Worm (Caenorhabditis elegans): ENCODE data around the gene dhps-1.

DNA sequence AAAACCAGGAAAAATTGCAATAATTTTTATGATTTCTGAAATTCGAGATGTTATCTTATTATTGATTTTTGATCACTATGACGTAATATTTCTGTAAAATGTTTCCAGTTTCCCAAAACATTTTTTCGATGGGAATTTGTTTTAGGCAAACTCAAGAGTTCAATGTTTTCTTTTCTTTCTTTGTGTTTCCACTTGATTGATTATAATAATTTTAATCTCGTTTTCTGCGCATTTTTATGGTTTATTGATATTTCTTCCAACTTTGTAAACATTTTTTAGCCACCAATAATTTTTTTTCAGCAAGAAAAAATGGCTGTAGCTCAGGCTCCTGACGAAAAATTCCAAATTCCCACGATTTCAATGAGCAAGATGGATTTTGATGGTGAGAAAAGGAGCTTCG lies 38.6 kb upstream of the dhps-1 start, which contains the start of gene W03C9.6:
- TF ChIP-seq unc-62 (GFP tag; optimal IDR thresholded peaks at IDR 0.05) (no peak), pha-4 (tag; optimal IDR thresholded peaks at IDR 0.05) (no peak), fos-1 (tag; optimal IDR thresholded peaks at IDR 0.05) (no peak), nhr-237 (tag; optimal IDR thresholded peaks at IDR 0.05) (no peak), nhr-76 (tag; optimal IDR thresholded peaks at IDR 0.05) (no peak), nfya-1 (tag; optimal IDR thresholded peaks at IDR 0.05; ENCODE audit: insufficient read depth) (no peak)

All from whole organism, L3 larva.